Worm (Caenorhabditis elegans): ENCODE data around the gene F15G9.2.

DNA sequence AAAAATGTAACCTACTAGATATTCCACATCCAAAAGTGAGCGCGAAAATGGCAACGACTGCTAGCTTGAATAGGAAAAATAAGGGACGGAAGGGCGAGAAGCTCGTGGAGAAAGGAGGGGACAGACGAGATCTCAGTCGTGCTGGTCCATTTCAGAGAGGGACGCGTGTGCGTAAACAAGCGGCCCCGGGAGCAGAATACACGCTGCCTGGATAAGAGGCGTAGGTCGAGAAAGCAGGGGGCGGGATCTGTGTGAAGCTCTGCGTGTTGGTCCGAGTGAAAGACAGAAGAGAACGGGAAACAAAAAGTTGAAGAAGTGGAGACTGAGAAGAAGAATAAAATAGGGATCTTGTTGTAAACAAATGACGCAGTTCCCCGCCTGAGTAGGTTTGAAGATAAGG, 45.0 kb downstream of the F15G9.2 start, which contains the start of gene T14B1.1:
- TF ChIP-seq F16B12.6 (tag; optimal IDR thresholded peaks at IDR 0.05) (no peak), elt-2 (tag; optimal IDR thresholded peaks at IDR 0.05) (no peak), ceh-88 (GFP tag; IDR thresholded peaks at IDR 0.05) (no peak), mep-1 (tag; optimal IDR thresholded peaks at IDR 0.05) (no peak), ceh-90 (tag; optimal IDR thresholded peaks at IDR 0.05) (no peak), nhr-237 (tag; optimal IDR thresholded peaks at IDR 0.05) (no peak)

All from whole organism, L1 larva.